Fruit fly (Drosophila melanogaster): ENCODE data around the gene RPA2.

dm6 chr2L:20950421-20951108, 24.6 kb upstream of the RPA2 start:
- peak; percentile 0 for TF ChIP-seq mirr (GFP tag; optimal IDR thresholded peaks at IDR 0.05)
- no peak for TF ChIP-seq pb (GFP tag; optimal IDR thresholded peaks at IDR 0.05)
- peak; percentile 2 for TF ChIP-seq Vsx1 (GFP tag; optimal IDR thresholded peaks at IDR 0.05)
- TF ChIP-seq oc (tag; optimal IDR thresholded peaks at IDR 0.05) = peak; percentile 63
- TF ChIP-seq BtbVII (GFP tag; optimal IDR thresholded peaks at IDR 0.05) = no peak
- TF ChIP-seq HHEX (GFP tag; optimal IDR thresholded peaks at IDR 0.05) = peak; percentile 25
- TF ChIP-seq Bteb2 (GFP tag; optimal IDR thresholded peaks at IDR 0.05) = peak; percentile 8
- no peak for TF ChIP-seq CrebB (tag; optimal IDR thresholded peaks at IDR 0.05)
